Worm (Caenorhabditis elegans) whole organism, mixed stage, embryonic: ENCODE measurements around the gene K11H12.8.

Source experiments
- elt-1 ChIP-seq: sonication (generic microtip); optimal IDR thresholded peaks from 2 replicates; lab custom pipeline; 2017; ENCODE audit warnings: missing genetic modification characterization, mild to moderate bottlenecking, missing compliant biosample characterization, antibody characterized with exemption, moderate library complexity, borderline replicate concordance; ENCODE audit not compliant: insufficient read depth
- lsy-2 ChIP-seq: fragments of 150-350 bp; optimal IDR thresholded peaks from 2 replicates; lab custom pipeline; 2014; ENCODE audit warnings: missing biosample characterization, missing genetic modification characterization
- mls-2 ChIP-seq: sonication (generic microtip); optimal IDR thresholded peaks from 2 replicates; lab custom pipeline; 2016; ENCODE audit warnings: mild to moderate bottlenecking, missing genetic modification characterization, moderate library complexity, missing compliant biosample characterization
- nhr-2 ChIP-seq: fragments of 150-350 bp; optimal IDR thresholded peaks from 2 replicates; lab custom pipeline; 2014; ENCODE audit warnings: missing biosample characterization, missing genetic modification characterization
- nhr-76 ChIP-seq: sonication (generic microtip); optimal IDR thresholded peaks from 2 replicates; lab custom pipeline; 2017; ENCODE audit warnings: missing biosample characterization, missing genetic modification characterization
- tbx-8 ChIP-seq: fragments of 200-800 bp; sonication (Bioruptor generic); optimal IDR thresholded peaks from 2 replicates; lab custom pipeline; 2018; ENCODE audit warnings: mild to moderate bottlenecking, missing genetic modification characterization, moderate library complexity, missing compliant biosample characterization
- unc-120 ChIP-seq: sonication (generic microtip); optimal IDR thresholded peaks from 2 replicates; lab custom pipeline; 2017; ENCODE audit warnings: missing genetic modification characterization, missing compliant biosample characterization; ENCODE audit not compliant: poor library complexity, severe bottlenecking
- unc-39 ChIP-seq: fragments of 150-350 bp; optimal IDR thresholded peaks from 2 replicates; lab custom pipeline; 2014; ENCODE audit warnings: missing biosample characterization, missing genetic modification characterization
- ztf-11 ChIP-seq: fragments of 150-350 bp; optimal IDR thresholded peaks from 2 replicates; lab custom pipeline; 2014; ENCODE audit warnings: missing biosample characterization, missing genetic modification characterization

DNA sequence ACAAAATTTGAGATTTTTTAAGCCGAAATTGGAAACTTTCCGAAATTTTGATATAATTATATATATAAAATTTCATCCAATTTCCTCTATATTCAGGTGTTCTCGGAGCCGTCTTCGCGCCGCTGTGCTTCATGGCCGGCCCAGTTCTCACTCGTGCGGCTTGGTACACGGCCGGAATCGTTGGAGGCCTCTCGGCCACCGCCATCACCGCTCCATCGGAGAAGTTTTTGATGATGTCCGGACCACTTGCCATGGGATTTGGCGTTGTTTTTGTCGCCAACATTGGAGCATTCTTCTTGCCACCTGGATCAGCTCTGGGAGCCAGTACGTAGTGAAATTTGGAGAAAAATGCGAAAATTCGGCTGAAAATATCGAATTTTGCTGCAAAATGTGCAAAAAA, 1.9 kb downstream of the K11H12.8 start:
- TF ChIP-seq elt-1 (tag; lab: Kevin White, UChicago) (no peak), ztf-11 (tag; lab: Kevin White, UChicago) (no peak), unc-120 (tag; lab: Kevin White, UChicago) (no peak), tbx-8 (GFP tag; lab: Kevin White, UChicago) (no peak), unc-39 (tag; lab: Kevin White, UChicago) (no peak), nhr-2 (tag; lab: Kevin White, UChicago) (no peak), lsy-2 (tag; lab: Kevin White, UChicago) (no peak), mls-2 (tag; lab: Kevin White, UChicago) (no peak), nhr-76 (no peak)
